Fruit fly (Drosophila melanogaster): Measurements from ENCODE around the gene CAH7.

CAH7 gene

dm6 chr3R:10095052-10095451, 17.0 kb upstream of the CAH7 start:
- TF ChIP-seq Clk (GFP tag; optimal IDR thresholded peaks at IDR 0.05) (no peak), CG14711 (tag; optimal IDR thresholded peaks at IDR 0.05) (no peak), CG12768 (GFP tag; optimal IDR thresholded peaks at IDR 0.05) (no peak), ovo (GFP tag; optimal IDR thresholded peaks at IDR 0.05) (no peak), cnc (optimal IDR thresholded peaks at IDR 0.05) (no peak), kay (GFP tag; ENCODE audit: borderline replicate concordance) (peak; percentile 65), pad (GFP tag; optimal IDR thresholded peaks at IDR 0.05) (peak; percentile 4), bab1 (GFP tag; optimal IDR thresholded peaks at IDR 0.05) (no peak), CG7101 (tag; optimal IDR thresholded peaks at IDR 0.05) (no peak), CG1620 (GFP tag; optimal IDR thresholded peaks at IDR 0.05) (no peak), cic (GFP tag; optimal IDR thresholded peaks at IDR 0.05) (no peak), CG33017 (tag; optimal IDR thresholded peaks at IDR 0.05) (no peak), CG7045 (GFP tag; optimal IDR thresholded peaks at IDR 0.05) (no peak)

DNA sequence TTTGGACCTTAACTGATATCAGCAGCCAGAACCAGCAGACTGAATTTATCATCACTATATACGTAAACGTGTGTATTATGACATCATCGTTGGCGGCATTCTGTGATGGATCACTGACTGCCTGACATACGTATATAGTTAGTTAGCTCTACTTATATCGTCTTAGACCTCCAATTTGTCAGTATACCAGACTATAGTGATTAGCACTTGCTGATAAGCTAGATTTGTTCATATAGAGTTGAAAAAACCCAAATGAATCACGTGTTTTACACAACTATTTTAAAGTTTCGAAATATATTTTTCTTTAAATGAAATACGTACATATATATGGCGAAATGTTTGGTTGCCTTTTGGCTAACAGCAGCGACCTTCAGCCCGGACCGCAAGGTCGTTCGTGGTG, 16.3 kb upstream of the CAH7 start:
- TF ChIP-seq kay (GFP tag; ENCODE audit: borderline replicate concordance) (peak; percentile 90), cnc (optimal IDR thresholded peaks at IDR 0.05) (no peak)

DNA sequence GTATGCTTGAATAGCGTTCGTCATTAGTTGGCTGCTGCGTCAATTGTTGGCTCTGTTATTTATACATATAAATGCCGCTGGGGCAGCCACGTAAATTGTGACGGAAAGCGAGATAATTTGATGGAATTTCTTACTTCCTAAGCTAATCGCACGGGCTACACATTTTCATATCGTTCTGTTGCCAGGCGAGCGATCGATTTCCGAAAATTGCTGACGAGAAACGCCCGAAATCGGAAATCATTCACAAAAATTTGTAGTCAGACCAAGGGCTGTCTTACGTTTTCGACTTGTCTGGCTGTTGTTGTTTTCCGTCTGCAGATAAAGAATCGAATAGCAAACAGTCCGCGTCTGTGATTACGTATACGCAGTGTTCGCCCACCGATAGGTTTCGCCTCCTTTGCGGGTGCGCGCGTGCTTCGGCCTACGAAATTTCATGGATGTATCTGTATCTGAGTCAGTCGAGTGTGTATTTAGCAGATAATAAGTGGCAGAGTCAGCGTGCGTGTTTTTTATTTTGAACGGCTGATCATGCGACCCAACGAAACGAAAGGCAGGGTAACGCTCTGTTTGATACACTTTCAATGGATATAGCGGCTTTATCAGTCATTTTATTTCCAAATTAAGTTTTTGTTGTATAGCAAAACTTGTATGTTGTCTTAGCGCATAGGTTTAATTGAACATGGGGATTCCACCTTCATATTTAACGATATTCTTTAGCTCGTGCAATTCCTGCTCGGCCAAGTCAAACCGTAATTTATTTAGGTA, 14.3 kb upstream of the CAH7 start:
- TF ChIP-seq CG33017 (tag; optimal IDR thresholded peaks at IDR 0.05): peak; percentile 3
- TF ChIP-seq ovo (GFP tag; optimal IDR thresholded peaks at IDR 0.05): no peak
- TF ChIP-seq bab1 (GFP tag; optimal IDR thresholded peaks at IDR 0.05): no peak
- TF ChIP-seq Mnt (GFP tag; optimal IDR thresholded peaks at IDR 0.05): peak; percentile 35
- peak; percentile 70 for TF ChIP-seq cic (GFP tag; optimal IDR thresholded peaks at IDR 0.05)
- no peak for TF ChIP-seq Crg-1 (GFP tag; optimal IDR thresholded peaks at IDR 0.05)
- peak; percentile 26 for TF ChIP-seq CG7045 (GFP tag; optimal IDR thresholded peaks at IDR 0.05)

dm6 chr3R:10098296-10098675, 13.8 kb upstream of the CAH7 start:
- no peak for TF ChIP-seq CG1620 (GFP tag; optimal IDR thresholded peaks at IDR 0.05)
- TF ChIP-seq CG7045 (GFP tag; optimal IDR thresholded peaks at IDR 0.05): no peak
- no peak for TF ChIP-seq ovo (GFP tag; optimal IDR thresholded peaks at IDR 0.05)
- TF ChIP-seq CG33017 (tag; optimal IDR thresholded peaks at IDR 0.05): no peak
- TF ChIP-seq pad (GFP tag; optimal IDR thresholded peaks at IDR 0.05): no peak
- no peak for TF ChIP-seq CG5204 (GFP tag; optimal IDR thresholded peaks at IDR 0.05)
- TF ChIP-seq cic (GFP tag; optimal IDR thresholded peaks at IDR 0.05): no peak
- no peak for TF ChIP-seq CG14711 (tag; optimal IDR thresholded peaks at IDR 0.05)
- no peak for TF ChIP-seq CG7101 (tag; optimal IDR thresholded peaks at IDR 0.05)

DNA sequence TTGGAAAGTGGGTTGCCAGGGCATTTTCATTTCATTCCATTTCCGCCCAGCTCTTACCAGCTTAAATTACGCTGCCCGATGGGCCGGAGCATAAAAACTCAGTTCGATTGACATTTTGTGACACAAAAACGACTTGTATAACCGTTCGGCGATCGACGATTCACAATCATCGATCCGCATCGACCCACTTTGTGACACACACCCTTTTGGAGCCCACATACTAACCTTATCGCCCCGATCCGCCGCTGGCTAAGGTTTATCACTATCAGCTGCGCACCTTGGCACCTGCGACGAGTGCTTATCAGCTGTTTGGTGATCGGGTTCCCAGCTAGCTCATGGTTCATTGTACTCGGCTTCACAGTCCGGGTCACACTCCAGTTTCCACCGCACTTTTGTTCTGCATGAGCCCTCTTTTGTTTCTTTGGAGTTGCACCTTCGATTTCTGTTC, 12.6 kb upstream of the CAH7 start:
- no peak for TF ChIP-seq CG11617 (GFP tag; optimal IDR thresholded peaks at IDR 0.05)
- TF ChIP-seq cic (GFP tag; optimal IDR thresholded peaks at IDR 0.05): peak; percentile 30
- no peak for TF ChIP-seq CG7045 (GFP tag; optimal IDR thresholded peaks at IDR 0.05)
- TF ChIP-seq CG1620 (GFP tag; optimal IDR thresholded peaks at IDR 0.05): no peak
- no peak for TF ChIP-seq Hr96 (GFP tag; optimal IDR thresholded peaks at IDR 0.05)
- TF ChIP-seq tj (GFP tag; optimal IDR thresholded peaks at IDR 0.05): no peak
- no peak for TF ChIP-seq CG7101 (tag; optimal IDR thresholded peaks at IDR 0.05)
- no peak for TF ChIP-seq pad (GFP tag; optimal IDR thresholded peaks at IDR 0.05)
- TF ChIP-seq Mnt (GFP tag; optimal IDR thresholded peaks at IDR 0.05): peak; percentile 19
- no peak for TF ChIP-seq CG33017 (tag; optimal IDR thresholded peaks at IDR 0.05)
- no peak for TF ChIP-seq Crg-1 (GFP tag; optimal IDR thresholded peaks at IDR 0.05)
- peak; percentile 71 for TF ChIP-seq CG12768 (GFP tag; optimal IDR thresholded peaks at IDR 0.05)
- TF ChIP-seq toe (GFP tag; optimal IDR thresholded peaks at IDR 0.05): no peak
- TF ChIP-seq CG14711 (tag; optimal IDR thresholded peaks at IDR 0.05): no peak
- TF ChIP-seq cnc (optimal IDR thresholded peaks at IDR 0.05): no peak
- no peak for TF ChIP-seq Clk (GFP tag; optimal IDR thresholded peaks at IDR 0.05)
- TF ChIP-seq kay (GFP tag; ENCODE audit: borderline replicate concordance): peak; percentile 24
- no peak for TF ChIP-seq CG5204 (GFP tag; optimal IDR thresholded peaks at IDR 0.05)
- TF ChIP-seq bab1 (GFP tag; optimal IDR thresholded peaks at IDR 0.05): no peak
- TF ChIP-seq ovo (GFP tag; optimal IDR thresholded peaks at IDR 0.05): no peak

dm6 chr3R:10100498-10101196, 11.4 kb upstream of the CAH7 start:
- TF ChIP-seq pad (GFP tag; optimal IDR thresholded peaks at IDR 0.05) (peak; percentile 47), Clk (GFP tag; optimal IDR thresholded peaks at IDR 0.05) (peak; percentile 16), CG14711 (tag; optimal IDR thresholded peaks at IDR 0.05) (peak; percentile 0), CG11617 (GFP tag; optimal IDR thresholded peaks at IDR 0.05) (no peak), tj (GFP tag; optimal IDR thresholded peaks at IDR 0.05) (peak; percentile 11), CG1620 (GFP tag; optimal IDR thresholded peaks at IDR 0.05) (no peak), ovo (GFP tag; optimal IDR thresholded peaks at IDR 0.05) (no peak), cic (GFP tag; optimal IDR thresholded peaks at IDR 0.05) (no peak), CG33017 (tag; optimal IDR thresholded peaks at IDR 0.05) (no peak), bab1 (GFP tag; optimal IDR thresholded peaks at IDR 0.05) (peak; percentile 73), CG5204 (GFP tag; optimal IDR thresholded peaks at IDR 0.05) (no peak), kay (GFP tag; ENCODE audit: borderline replicate concordance) (peak; percentile 53)
